Worm (Caenorhabditis elegans) whole organism, L3 larva: ENCODE measurements around the gene srh-300.

Experiments
- R02D3.7 ChIP-seq: fragments of 150-350 bp; optimal IDR thresholded peaks from 2 replicates; lab custom pipeline; 2014; ENCODE audit warnings: missing biosample characterization, missing genetic modification characterization
- ZK546.5 ChIP-seq: sonication (generic microtip); optimal IDR thresholded peaks from 2 replicates; lab custom pipeline; 2017; ENCODE audit warnings: missing biosample characterization, missing genetic modification characterization
- aly-2 ChIP-seq: fragments of 150-350 bp; optimal IDR thresholded peaks from 2 replicates; lab custom pipeline; 2014; ENCODE audit warnings: missing biosample characterization, missing genetic modification characterization
- ama-1 ChIP-seq: fragments of 150-350 bp; optimal IDR thresholded peaks from 2 replicates; lab custom pipeline; 2018
- ceh-28 ChIP-seq: fragments of 150-350 bp; optimal IDR thresholded peaks from 2 replicates; lab custom pipeline; 2014; ENCODE audit warnings: missing biosample characterization, missing genetic modification reagents, missing genetic modification characterization
- ceh-9 ChIP-seq: sonication (generic microtip); optimal IDR thresholded peaks from 2 replicates; lab custom pipeline; 2018; ENCODE audit warnings: missing biosample characterization, missing genetic modification characterization
- daf-12 ChIP-seq: fragments of 150-350 bp; optimal IDR thresholded peaks from 2 replicates; lab custom pipeline; 2014; ENCODE audit warnings: missing biosample characterization, missing genetic modification reagents, missing genetic modification characterization
- egl-5 ChIP-seq: fragments of 150-350 bp; optimal IDR thresholded peaks from 2 replicates; lab custom pipeline; 2017; ENCODE audit warnings: missing biosample characterization, missing genetic modification reagents, missing genetic modification characterization, inconsistent platforms
- elt-1 ChIP-seq: fragments of 150-350 bp; optimal IDR thresholded peaks from 2 replicates; lab custom pipeline; 2014; ENCODE audit warnings: missing biosample characterization, missing genetic modification characterization
- elt-2 ChIP-seq: sonication (generic microtip); optimal IDR thresholded peaks from 2 replicates; lab custom pipeline; 2016; ENCODE audit warnings: missing genetic modification reagents, mild to moderate bottlenecking, missing genetic modification characterization, missing compliant biosample characterization
- eor-1 ChIP-seq, 2 experiments: fragments of 150-350 bp; optimal IDR thresholded peaks; 2 replicates each; lab custom pipeline; 2014 to 2018; ENCODE audit warnings: missing biosample characterization in 2 of 2, missing genetic modification characterization in 2 of 2
- fkh-10 ChIP-seq: sonication (generic microtip); optimal IDR thresholded peaks from 2 replicates; lab custom pipeline; 2017; ENCODE audit warnings: missing biosample characterization, missing genetic modification reagents, missing genetic modification characterization
- fkh-2 ChIP-seq: fragments of 150-350 bp; optimal IDR thresholded peaks from 2 replicates; lab custom pipeline; 2014; ENCODE audit warnings: missing biosample characterization, missing genetic modification reagents, missing genetic modification characterization
- fos-1 ChIP-seq: fragments of 150-350 bp; optimal IDR thresholded peaks from 2 replicates; lab custom pipeline; 2014; ENCODE audit warnings: missing biosample characterization, missing genetic modification characterization
- hmg-11 ChIP-seq: sonication (generic microtip); optimal IDR thresholded peaks from 2 replicates; lab custom pipeline; 2016; ENCODE audit warnings: missing genetic modification characterization, missing compliant biosample characterization
- lin-15B ChIP-seq: fragments of 150-350 bp; optimal IDR thresholded peaks from 2 replicates; lab custom pipeline; 2014; ENCODE audit warnings: missing biosample characterization, missing genetic modification characterization
- lin-39 ChIP-seq: fragments of 150-350 bp; optimal IDR thresholded peaks from 2 replicates; lab custom pipeline; 2018; ENCODE audit warnings: missing biosample characterization, missing genetic modification reagents, missing genetic modification characterization
- lsy-12 ChIP-seq: sonication (generic microtip); optimal IDR thresholded peaks from 2 replicates; lab custom pipeline; 2016; ENCODE audit warnings: mild to moderate bottlenecking, missing genetic modification characterization, missing compliant biosample characterization
- mdl-1 ChIP-seq: fragments of 150-350 bp; optimal IDR thresholded peaks from 2 replicates; lab custom pipeline; 2014; ENCODE audit warnings: missing biosample characterization, missing genetic modification characterization
- mml-1 ChIP-seq: fragments of 150-350 bp; sonication (generic microtip); optimal IDR thresholded peaks from 3 replicates; lab custom pipeline; 2014; ENCODE audit warnings: missing biosample characterization, missing genetic modification characterization
- nfya-1 ChIP-seq: sonication (generic microtip); optimal IDR thresholded peaks from 2 replicates; lab custom pipeline; 2017; ENCODE audit warnings: missing genetic modification characterization, mild to moderate bottlenecking, missing compliant biosample characterization, antibody characterized with exemption, moderate library complexity; ENCODE audit not compliant: insufficient read depth
- nhr-11 ChIP-seq: fragments of 150-350 bp; optimal IDR thresholded peaks from 2 replicates; lab custom pipeline; 2014; ENCODE audit warnings: missing biosample characterization, missing genetic modification characterization
- nhr-12 ChIP-seq: fragments of 150-350 bp; optimal IDR thresholded peaks from 2 replicates; lab custom pipeline; 2014; ENCODE audit warnings: missing biosample characterization, missing genetic modification characterization
- nhr-23 ChIP-seq: fragments of 150-350 bp; optimal IDR thresholded peaks from 2 replicates; lab custom pipeline; 2014; ENCODE audit warnings: missing biosample characterization, missing genetic modification reagents, missing genetic modification characterization
- nhr-28 ChIP-seq: fragments of 150-350 bp; optimal IDR thresholded peaks from 2 replicates; lab custom pipeline; 2014; ENCODE audit warnings: missing biosample characterization, missing genetic modification characterization
- nhr-76 ChIP-seq: fragments of 150-350 bp; sonication (generic microtip); optimal IDR thresholded peaks from 5 replicates; lab custom pipeline; 2014; ENCODE audit warnings: missing biosample characterization, missing genetic modification characterization
- nhr-77 ChIP-seq: fragments of 150-350 bp; optimal IDR thresholded peaks from 2 replicates; lab custom pipeline; 2014; ENCODE audit warnings: missing biosample characterization, missing genetic modification characterization
- pha-4 ChIP-seq: fragments of 150-350 bp; optimal IDR thresholded peaks from 2 replicates; lab custom pipeline; 2014; ENCODE audit warnings: missing biosample characterization, missing genetic modification reagents, missing genetic modification characterization
- pqm-1 ChIP-seq: fragments of 150-350 bp; optimal IDR thresholded peaks from 2 replicates; lab custom pipeline; 2017; ENCODE audit warnings: missing biosample characterization, missing genetic modification characterization, inconsistent platforms
- sea-2 ChIP-seq: fragments of 150-350 bp; sonication (generic microtip); optimal IDR thresholded peaks from 4 replicates; lab custom pipeline; 2014; ENCODE audit warnings: missing biosample characterization, missing genetic modification reagents, missing genetic modification characterization
- skn-1 ChIP-seq: fragments of 150-350 bp; optimal IDR thresholded peaks from 2 replicates; lab custom pipeline; 2014; ENCODE audit warnings: missing biosample characterization, missing genetic modification characterization
- snpc-4 ChIP-seq: fragments of 150-350 bp; optimal IDR thresholded peaks from 2 replicates; lab custom pipeline; 2014; ENCODE audit warnings: missing biosample characterization, missing genetic modification characterization
- unc-39 ChIP-seq: sonication (generic microtip); optimal IDR thresholded peaks from 4 replicates; lab custom pipeline; 2017; ENCODE audit warnings: missing biosample characterization, missing genetic modification characterization
- unc-62 ChIP-seq: fragments of 150-350 bp; sonication (generic microtip); optimal IDR thresholded peaks from 4 replicates; lab custom pipeline; 2014; ENCODE audit warnings: missing biosample characterization, missing genetic modification reagents, missing genetic modification characterization
- ztf-11 ChIP-seq: fragments of 150-350 bp; optimal IDR thresholded peaks from 2 replicates; lab custom pipeline; 2014; ENCODE audit warnings: missing biosample characterization, missing genetic modification characterization
- ztf-4 ChIP-seq: fragments of 150-350 bp; optimal IDR thresholded peaks from 2 replicates; lab custom pipeline; 2014; ENCODE audit warnings: missing biosample characterization, missing genetic modification characterization

Gene srh-300

ce11 chrV:17821805-17822204 is at the start of gene srh-300:
Gene srh-300, plus strand, starts transcription at chrV:17822105.
- no peak for TF ChIP-seq pha-4 (tag; lab: Kevin White, UChicago)

ce11 chrV:17773108-17773507 is 48.8 kb upstream of the srh-300 start, which contains the start of gene sre-21:
Gene sre-21, minus strand, starts transcription at chrV:17773208.
- TF ChIP-seq ztf-4 (tag; lab: Kevin White, UChicago) = no peak
- TF ChIP-seq snpc-4 (tag; lab: Kevin White, UChicago) = no peak
- no peak for TF ChIP-seq sea-2 (GFP tag; lab: Kevin White, UChicago)
- no peak for TF ChIP-seq fkh-2 (tag; lab: Kevin White, UChicago)
- TF ChIP-seq unc-62 (GFP tag; lab: Kevin White, UChicago) = no peak
- TF ChIP-seq ceh-9 (tag; lab: Kevin White, UChicago) = no peak
- no peak for TF ChIP-seq lin-39 (tag; lab: Kevin White, UChicago)
- no peak for TF ChIP-seq eor-1 (tag; optimal IDR thresholded peaks at IDR 0.05; lab: Kevin White, UChicago)
- no peak for TF ChIP-seq daf-12
- TF ChIP-seq pqm-1 (tag; lab: Kevin White, UChicago) = no peak
- TF ChIP-seq elt-2 (tag; lab: Kevin White, UChicago) = no peak
- no peak for TF ChIP-seq nhr-12 (tag; lab: Kevin White, UChicago)
- TF ChIP-seq hmg-11 = no peak
- no peak for TF ChIP-seq unc-39 (tag; lab: Kevin White, UChicago)
- TF ChIP-seq R02D3.7 (tag; lab: Kevin White, UChicago) = no peak
- no peak for TF ChIP-seq lsy-12
- no peak for TF ChIP-seq ceh-28 (tag; lab: Kevin White, UChicago)
- no peak for TF ChIP-seq ztf-11 (tag; lab: Kevin White, UChicago)
- no peak for TF ChIP-seq egl-5
- no peak for TF ChIP-seq elt-1 (tag; lab: Kevin White, UChicago)

- TF ChIP-seq lin-39 (tag; lab: Kevin White, UChicago) (no peak), fkh-2 (tag; lab: Kevin White, UChicago) (no peak), nhr-23 (tag; lab: Kevin White, UChicago) (no peak), ZK546.5 (tag; lab: Kevin White, UChicago) (no peak), ztf-11 (tag; lab: Kevin White, UChicago) (no peak), pqm-1 (tag; lab: Kevin White, UChicago) (no peak), snpc-4 (tag; lab: Kevin White, UChicago) (no peak), nhr-77 (tag; lab: Kevin White, UChicago) (no peak), ceh-9 (tag; lab: Kevin White, UChicago) (no peak), R02D3.7 (tag; lab: Kevin White, UChicago) (no peak), mdl-1 (tag; lab: Kevin White, UChicago) (no peak), fos-1 (no peak), mml-1 (tag; lab: Kevin White, UChicago) (no peak), ama-1 (lab: Kevin White, UChicago) (no peak), elt-2 (tag; lab: Kevin White, UChicago) (no peak), fkh-10 (GFP tag; lab: Kevin White, UChicago) (no peak), unc-62 (GFP tag; lab: Kevin White, UChicago) (no peak), skn-1 (tag; lab: Kevin White, UChicago) (no peak), egl-5 (no peak), aly-2 (tag; lab: Kevin White, UChicago) (no peak)
Observed at ce11 chrV:17777127-17777526, 44.8 kb upstream of the srh-300 start, which contains the start of gene ddo-1. Gene ddo-1, minus strand, starts transcription at chrV:17777227.

- TF ChIP-seq nfya-1 (tag; lab: Kevin White, UChicago) (no peak), skn-1 (tag; lab: Kevin White, UChicago) (no peak), nhr-28 (tag; lab: Kevin White, UChicago) (no peak), nhr-76 (tag; lab: Kevin White, UChicago) (no peak), nhr-77 (tag; lab: Kevin White, UChicago) (no peak), nhr-11 (tag; lab: Kevin White, UChicago) (no peak), nhr-12 (tag; lab: Kevin White, UChicago) (no peak), daf-12 (no peak), ztf-4 (tag; lab: Kevin White, UChicago) (no peak), mdl-1 (tag; lab: Kevin White, UChicago) (no peak), sea-2 (GFP tag; lab: Kevin White, UChicago) (no peak), elt-2 (tag; lab: Kevin White, UChicago) (no peak), fkh-10 (GFP tag; lab: Kevin White, UChicago) (no peak), lin-15B (no peak)
Observed at ce11 chrV:17777624-17778023, 44.3 kb upstream of the srh-300 start, which contains the start of gene C47A10.12. Gene C47A10.12, plus strand, starts transcription at chrV:17777924.
